Fruit fly (Drosophila melanogaster) whole organism, embryonic: ENCODE measurements around the gene SrpRbeta.

ENCODE experiments used
- ATbp ChIP-seq: fragments of 200-800 bp; sonication (Bioruptor generic); optimal IDR thresholded peaks from 2 replicates; lab custom pipeline; 2017; ENCODE audit warnings: missing biosample characterization, mild to moderate bottlenecking, missing genetic modification characterization, missing genetic modification reagents
- Bdp1 ChIP-seq: fragments of 200-800 bp; sonication (Bioruptor generic); optimal IDR thresholded peaks from 3 replicates; lab custom pipeline; 2016; ENCODE audit warnings: missing biosample characterization, missing genetic modification characterization
- CG10267 ChIP-seq: fragments of 200-800 bp; sonication (Bioruptor generic); optimal IDR thresholded peaks from 2 replicates; lab custom pipeline; 2018; ENCODE audit warnings: missing biosample characterization, mild to moderate bottlenecking, missing genetic modification characterization, moderate library complexity
- CG10959 ChIP-seq: fragments of 200-800 bp; sonication (Bioruptor generic); IDR thresholded peaks from 2 replicates; pipeline ENCODE4 v1.3.6; 2022; ENCODE audit warnings: missing biosample characterization, missing genetic modification characterization
- CG13296 ChIP-seq: fragments of 200-800 bp; sonication (Bioruptor generic); optimal IDR thresholded peaks from 3 replicates; lab custom pipeline; 2018; ENCODE audit warnings: missing biosample characterization, mild to moderate bottlenecking, missing genetic modification characterization
- CG13894 ChIP-seq: fragments of 200-800 bp; sonication (Bioruptor generic); optimal IDR thresholded peaks from 3 replicates; lab custom pipeline; 2018; ENCODE audit warnings: missing biosample characterization, mild to moderate bottlenecking, missing genetic modification characterization, moderate library complexity
- CG15011 ChIP-seq: fragments of 200-800 bp; sonication (Bioruptor generic); optimal IDR thresholded peaks from 3 replicates; lab custom pipeline; 2018; ENCODE audit warnings: missing biosample characterization, mild to moderate bottlenecking, missing genetic modification characterization
- CG15269 ChIP-seq: fragments of 200-800 bp; sonication (Bioruptor generic); optimal IDR thresholded peaks from 2 replicates; lab custom pipeline; 2018; ENCODE audit warnings: missing biosample characterization, mild to moderate bottlenecking, missing genetic modification characterization, moderate library complexity
- CG15514 ChIP-seq: fragments of 200-800 bp; sonication (Bioruptor generic); optimal IDR thresholded peaks from 3 replicates; lab custom pipeline; 2017; ENCODE audit warnings: missing biosample characterization, missing genetic modification characterization, mild to moderate bottlenecking, moderate library complexity, missing genetic modification reagents
- CG18599 ChIP-seq: fragments of 200-800 bp; sonication (Bioruptor generic); optimal IDR thresholded peaks from 3 replicates; lab custom pipeline; 2017; ENCODE audit warnings: missing biosample characterization, missing genetic modification characterization, mild to moderate bottlenecking, moderate library complexity, missing genetic modification reagents
- CG2712 ChIP-seq: fragments of 200-800 bp; optimal IDR thresholded peaks from 3 replicates; lab custom pipeline; 2019; ENCODE audit warnings: missing biosample characterization, mild to moderate bottlenecking, missing genetic modification characterization, moderate library complexity
- CG31224 ChIP-seq: fragments of 200-800 bp; sonication (Bioruptor generic); IDR thresholded peaks from 2 replicates; pipeline ENCODE4 v1.3.6; 2022; ENCODE audit warnings: missing biosample characterization, missing genetic modification characterization
- CG32532 ChIP-seq: fragments of 200-800 bp; sonication (Bioruptor generic); IDR thresholded peaks from 2 replicates; pipeline ENCODE4 v1.3.6; 2022; ENCODE audit warnings: missing biosample characterization, missing genetic modification characterization
- CG33557 ChIP-seq: fragments of 200-800 bp; sonication (Bioruptor generic); optimal IDR thresholded peaks from 2 replicates; lab custom pipeline; 2019; ENCODE audit warnings: missing biosample characterization, mild to moderate bottlenecking, missing genetic modification characterization, moderate library complexity
- CG4404 ChIP-seq: fragments of 200-800 bp; sonication (Bioruptor generic); IDR thresholded peaks from 2 replicates; pipeline ENCODE4 v1.3.6; 2022; ENCODE audit warnings: missing biosample characterization, missing genetic modification characterization
- CG5953 ChIP-seq: fragments of 200-800 bp; sonication (Bioruptor generic); IDR thresholded peaks from 2 replicates; pipeline ENCODE4 v1.3.6; 2022; ENCODE audit warnings: missing biosample characterization, missing genetic modification characterization
- CG6813 ChIP-seq: fragments of 200-800 bp; sonication (Bioruptor generic); optimal IDR thresholded peaks from 2 replicates; lab custom pipeline; 2017; ENCODE audit warnings: missing biosample characterization, missing genetic modification characterization, mild to moderate bottlenecking, moderate library complexity, missing genetic modification reagents
- CG7745 ChIP-seq: fragments of 200-800 bp; sonication (Bioruptor generic); optimal IDR thresholded peaks from 2 replicates; lab custom pipeline; 2018; ENCODE audit warnings: missing biosample characterization, mild to moderate bottlenecking, missing genetic modification characterization, moderate library complexity
- CG9932 ChIP-seq: fragments of 200-800 bp; sonication (Bioruptor generic); IDR thresholded peaks from 2 replicates; pipeline ENCODE4 v1.3.6; 2022; ENCODE audit warnings: missing biosample characterization, missing genetic modification characterization
- D19B ChIP-seq: fragments of 200-800 bp; sonication (Bioruptor generic); optimal IDR thresholded peaks from 2 replicates; lab custom pipeline; 2017; ENCODE audit warnings: missing biosample characterization, mild to moderate bottlenecking, missing genetic modification characterization
- Dbx ChIP-seq: fragments of 200-800 bp; sonication (Bioruptor generic); IDR thresholded peaks from 3 replicates; pipeline ENCODE4 v1.3.6; 2022; ENCODE audit warnings: missing biosample characterization, missing genetic modification characterization
- Dfd ChIP-seq, 2 experiments: fragments of >200 bp; optimal IDR thresholded peaks; 2 replicates each; lab custom pipeline; 2017; ENCODE audit warnings: missing biosample characterization in 2 of 2, missing genetic modification characterization in 2 of 2
- Fer1 ChIP-seq: fragments of 200-800 bp; sonication (Bioruptor generic); optimal IDR thresholded peaks from 2 replicates; lab custom pipeline; 2017; ENCODE audit warnings: missing biosample characterization, mild to moderate bottlenecking, missing genetic modification characterization
- GATAe ChIP-seq: fragments of 200-800 bp; sonication (Bioruptor generic); conservative IDR thresholded peaks from 2 replicates; pipeline ENCODE4 v1.3.6; 2022; ENCODE audit warnings: missing biosample characterization, missing genetic modification characterization
- HLH4C ChIP-seq: fragments of 200-800 bp; sonication (Bioruptor generic); IDR thresholded peaks from 3 replicates; pipeline ENCODE4 v1.3.6; 2022; ENCODE audit warnings: missing biosample characterization, missing genetic modification characterization; ENCODE audit not compliant: partially characterized antibody
- Hey ChIP-seq: fragments of 200-800 bp; sonication (Bioruptor generic); optimal IDR thresholded peaks from 3 replicates; lab custom pipeline; 2018; ENCODE audit warnings: missing biosample characterization, mild to moderate bottlenecking, missing genetic modification characterization
- Hmx ChIP-seq: fragments of 200-800 bp; sonication (Bioruptor generic); optimal IDR thresholded peaks from 2 replicates; lab custom pipeline; 2016; ENCODE audit warnings: missing biosample characterization, missing genetic modification characterization
- Nf-YC ChIP-seq: fragments of 200-800 bp; optimal IDR thresholded peaks from 3 replicates; lab custom pipeline; 2019; ENCODE audit warnings: missing biosample characterization, mild to moderate bottlenecking, missing genetic modification characterization, moderate library complexity
- Oli ChIP-seq: fragments of 200-800 bp; sonication (Bioruptor generic); optimal IDR thresholded peaks from 2 replicates; lab custom pipeline; 2018; ENCODE audit warnings: missing biosample characterization, mild to moderate bottlenecking, missing genetic modification characterization, moderate library complexity
- Pdp1 ChIP-seq, 2 experiments: fragments of 200-800 bp; sonication (Bioruptor generic); optimal IDR thresholded peaks; 3 replicates each; lab custom pipeline; 2016; ENCODE audit warnings: missing biosample characterization in 2 of 2, missing genetic modification characterization in 2 of 2, mild to moderate bottlenecking in 1 of 2, moderate library complexity in 1 of 2
- Ravus ChIP-seq: fragments of 200-800 bp; sonication (Bioruptor generic); IDR thresholded peaks from 2 replicates; pipeline ENCODE4 v1.3.6; 2022; ENCODE audit warnings: missing biosample characterization, missing genetic modification characterization
- Sox102F ChIP-seq: fragments of 200-800 bp; sonication (Bioruptor generic); optimal IDR thresholded peaks from 2 replicates; lab custom pipeline; 2018; ENCODE audit warnings: missing biosample characterization, mild to moderate bottlenecking, missing genetic modification characterization, moderate library complexity
- Usf ChIP-seq: fragments of 200-800 bp; sonication (Bioruptor generic); optimal IDR thresholded peaks from 2 replicates; lab custom pipeline; 2017; ENCODE audit warnings: missing genotype, missing biosample characterization, missing genetic modification characterization
- YL-1 ChIP-seq: fragments of 200-800 bp; sonication (Bioruptor generic); optimal IDR thresholded peaks from 3 replicates; lab custom pipeline; 2017; ENCODE audit warnings: missing biosample characterization, mild to moderate bottlenecking, missing genetic modification characterization
- abd-A ChIP-seq: fragments of 200-800 bp; sonication (Bioruptor generic); optimal IDR thresholded peaks from 3 replicates; lab custom pipeline; 2019; ENCODE audit warnings: missing biosample characterization, mild to moderate bottlenecking, missing genetic modification characterization, moderate library complexity
- dati ChIP-seq: fragments of 200-800 bp; sonication (Bioruptor generic); IDR thresholded peaks from 2 replicates; pipeline ENCODE4 v1.3.6; 2022; ENCODE audit warnings: missing biosample characterization, missing genetic modification characterization
- exex ChIP-seq: fragments of 200-800 bp; sonication (Bioruptor generic); optimal IDR thresholded peaks from 4 replicates; lab custom pipeline; 2018; ENCODE audit warnings: missing biosample characterization, mild to moderate bottlenecking, missing genetic modification characterization, moderate library complexity
- fd64A ChIP-seq: fragments of 200-800 bp; sonication (Bioruptor generic); optimal IDR thresholded peaks from 3 replicates; lab custom pipeline; 2018; ENCODE audit warnings: missing biosample characterization, mild to moderate bottlenecking, missing genetic modification characterization
- grn ChIP-seq: fragments of 200-800 bp; sonication (Bioruptor generic); optimal IDR thresholded peaks from 3 replicates; lab custom pipeline; 2017; ENCODE audit warnings: missing biosample characterization, missing genetic modification characterization
- gro ChIP-seq: fragments of 200-800 bp; sonication (Bioruptor generic); optimal IDR thresholded peaks from 2 replicates; lab custom pipeline; 2016; ENCODE audit warnings: missing biosample characterization, missing genetic modification characterization
- gt ChIP-seq: fragments of 200-800 bp; sonication (Bioruptor generic); IDR thresholded peaks from 2 replicates; pipeline ENCODE4 v1.3.6; 2022; ENCODE audit warnings: missing biosample characterization, missing genetic modification characterization
- kah ChIP-seq: fragments of 200-800 bp; sonication (Bioruptor generic); optimal IDR thresholded peaks from 2 replicates; lab custom pipeline; 2018; ENCODE audit warnings: missing biosample characterization, mild to moderate bottlenecking, missing genetic modification characterization
- lilli ChIP-seq: fragments of 200-800 bp; sonication (Bioruptor generic); optimal IDR thresholded peaks from 3 replicates; lab custom pipeline; 2016; ENCODE audit warnings: missing biosample characterization, missing genetic modification characterization
- mirr ChIP-seq: fragments of 200-800 bp; sonication (Bioruptor generic); optimal IDR thresholded peaks from 3 replicates; lab custom pipeline; 2018; ENCODE audit warnings: missing biosample characterization, mild to moderate bottlenecking, missing genetic modification characterization
- nom ChIP-seq: fragments of 200-800 bp; sonication (Bioruptor generic); optimal IDR thresholded peaks from 2 replicates; lab custom pipeline; 2017; ENCODE audit warnings: missing biosample characterization, missing genetic modification characterization, mild to moderate bottlenecking, moderate library complexity, missing genetic modification reagents
- otp ChIP-seq: fragments of 200-800 bp; sonication (Bioruptor generic); IDR thresholded peaks from 3 replicates; pipeline ENCODE4, ENCODE4 v1.3.6; 2022; ENCODE audit warnings: missing biosample characterization, missing genetic modification characterization
- sens ChIP-seq: fragments of 200-800 bp; sonication (Bioruptor generic); peaks from one replicate; lab custom pipeline; 2016; ENCODE audit warnings: missing biosample characterization, missing genetic modification characterization
- sna ChIP-seq: fragments of 200-800 bp; sonication (Bioruptor generic); IDR thresholded peaks from 2 replicates; pipeline ENCODE4 v1.3.6; 2022; ENCODE audit warnings: missing biosample characterization, missing genetic modification characterization; ENCODE audit not compliant: partially characterized antibody
- sqz ChIP-seq: fragments of 200-800 bp; sonication (Bioruptor generic); optimal IDR thresholded peaks from 3 replicates; lab custom pipeline; 2018; ENCODE audit warnings: missing biosample characterization, mild to moderate bottlenecking, missing genetic modification characterization
- vnd ChIP-seq: fragments of 200-800 bp; sonication (Bioruptor generic); IDR thresholded peaks from 3 replicates; pipeline ENCODE4 v1.3.6; 2022; ENCODE audit warnings: missing biosample characterization, missing genetic modification characterization; ENCODE audit not compliant: partially characterized antibody

SrpRbeta gene

DNA sequence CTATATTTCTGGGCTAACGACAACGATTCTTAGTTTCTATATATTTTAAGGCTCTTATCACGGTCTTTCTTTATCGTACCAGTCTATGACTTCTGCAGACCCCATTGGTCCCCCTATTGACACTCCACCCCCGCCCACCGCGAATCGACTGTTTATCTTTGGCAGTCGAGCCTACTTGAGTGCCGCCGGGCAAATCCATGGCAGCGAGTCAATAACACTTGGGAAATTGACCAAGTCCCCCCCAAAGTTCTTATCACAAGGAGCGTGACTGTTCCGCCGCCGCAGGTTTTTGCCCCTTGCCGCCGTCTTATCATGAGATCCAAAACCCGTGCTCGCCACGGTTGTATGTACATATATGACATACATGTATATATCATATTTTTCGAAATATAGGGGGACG is 20.4 kb downstream of the SrpRbeta start (continued):
- no peak for TF ChIP-seq Bdp1 (GFP tag; lab: Kevin White, UChicago)
- no peak for TF ChIP-seq CG13894
- no peak for TF ChIP-seq Oli (tag; lab: Kevin White, UChicago)
- TF ChIP-seq fd64A, result peak; percentile 4
- no peak for TF ChIP-seq CG32532
- no peak for TF ChIP-seq CG4404
- TF ChIP-seq sna, result no peak
- TF ChIP-seq CG10959 (GFP tag; lab: Robert Waterston, UW), result no peak
- 0 out of 3 replicates have a peak, but pooled peaks have one; percentile 11 for TF ChIP-seq Dbx (GFP tag; lab: Robert Waterston, UW)
- TF ChIP-seq kah (GFP tag; lab: Kevin White, UChicago), result no peak
- TF ChIP-seq D19B (GFP tag; lab: Kevin White, UChicago), result no peak
- peak; percentile 7 for TF ChIP-seq CG7745 (tag; lab: Kevin White, UChicago)
- no peak for TF ChIP-seq ATbp (GFP tag; lab: Kevin White, UChicago)
- no peak for TF ChIP-seq Sox102F (GFP tag; lab: Kevin White, UChicago)
- TF ChIP-seq otp, result peak; percentile 61; the same call in 1 of the 3 replicates
- TF ChIP-seq Usf (GFP tag; lab: Kevin White, UChicago), result no peak
- TF ChIP-seq lilli (GFP tag; lab: Kevin White, UChicago), result no peak
- TF ChIP-seq Dfd (GFP tag; optimal IDR thresholded peaks at IDR 0.05; lab: Kevin White, UChicago), result no peak
- TF ChIP-seq Ravus (GFP tag; lab: Robert Waterston, UW), result no peak
- no peak for TF ChIP-seq nom (GFP tag; lab: Kevin White, UChicago)
- TF ChIP-seq CG15011 (GFP tag; lab: Kevin White, UChicago), result no peak
- 0 out of 2 replicates have a peak, but pooled peaks have one; percentile 15 for TF ChIP-seq CG5953 (GFP tag; lab: Robert Waterston, UW)
- no peak for TF ChIP-seq CG10267
- TF ChIP-seq dati, result no peak
- TF ChIP-seq CG15269 (tag; lab: Kevin White, UChicago), result no peak
- no peak for TF ChIP-seq YL-1 (GFP tag; lab: Kevin White, UChicago)
- TF ChIP-seq HLH4C (GFP tag; lab: Robert Waterston, UW), result no peak
- TF ChIP-seq exex (tag; lab: Kevin White, UChicago), result peak; percentile 83
- no peak for TF ChIP-seq Hmx
- no peak for TF ChIP-seq CG31224
- peak; percentile 50 for TF ChIP-seq CG33557 (GFP tag; lab: Kevin White, UChicago)

DNA sequence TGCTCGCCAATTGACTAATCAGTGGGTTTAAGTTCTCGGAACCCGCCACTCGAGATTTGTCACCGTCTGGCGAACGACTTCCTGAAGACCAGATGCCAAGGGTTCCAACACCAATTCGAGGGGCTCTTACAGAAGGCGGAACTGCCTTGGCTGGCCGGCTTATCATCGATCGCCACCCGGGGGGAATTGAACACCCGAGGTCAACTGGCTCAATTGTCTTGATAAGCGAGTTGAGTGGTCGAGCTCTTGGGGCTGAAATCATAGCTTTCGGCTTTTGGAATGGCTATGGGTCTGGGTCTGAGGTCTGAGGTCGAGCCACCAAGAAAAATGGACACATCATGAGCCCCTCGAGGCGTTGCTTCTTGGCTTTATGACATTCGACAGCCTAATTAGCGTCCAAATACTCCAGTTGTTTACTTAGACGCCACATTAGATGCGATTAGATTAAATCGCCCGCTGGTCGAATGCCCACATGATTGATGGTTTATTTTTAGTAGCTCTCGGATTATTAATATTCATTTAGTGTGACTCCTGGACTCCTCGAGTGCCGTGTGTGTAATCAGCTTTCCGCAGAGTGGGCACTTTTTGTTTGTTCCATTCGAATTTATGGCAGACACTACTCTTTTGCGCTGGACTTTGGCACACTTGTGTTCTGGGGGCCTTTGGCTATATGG is 21.4 kb downstream of the SrpRbeta start:
- TF ChIP-seq vnd (GFP tag; lab: Robert Waterston, UW), result peak; percentile 56; the same call in 2 of the 3 replicates
- TF ChIP-seq CG15514 (GFP tag; lab: Kevin White, UChicago), result peak; percentile 0
- peak in 1 of 2 experiments; percentile 13 for TF ChIP-seq Pdp1 (GFP tag; optimal IDR thresholded peaks at IDR 0.05; lab: Kevin White, UChicago)
- peak; percentile 72 for TF ChIP-seq Hey
- TF ChIP-seq abd-A (tag; lab: Kevin White, UChicago), result peak; percentile 23
- peak; percentile 41 for TF ChIP-seq sens (GFP tag; lab: Kevin White, UChicago)
- peak; percentile 36 for TF ChIP-seq Fer1 (GFP tag; lab: Kevin White, UChicago)
- peak; percentile 40 for TF ChIP-seq CG6813
- TF ChIP-seq Nf-YC (tag; lab: Kevin White, UChicago), result peak; percentile 27
- no peak for TF ChIP-seq gt (GFP tag; lab: Robert Waterston, UW)
- TF ChIP-seq CG18599 (GFP tag; lab: Kevin White, UChicago), result peak; percentile 68
- TF ChIP-seq gro (GFP tag; lab: Kevin White, UChicago), result peak; percentile 60
- no peak for TF ChIP-seq sqz
- TF ChIP-seq grn, result peak; percentile 95
- 0 out of 2 replicates have a peak, but pooled peaks have one; percentile 14 for TF ChIP-seq CG9932 (GFP tag; lab: Robert Waterston, UW)
- TF ChIP-seq CG13296 (GFP tag; lab: Kevin White, UChicago), result peak; percentile 22
- TF ChIP-seq GATAe, result peak; percentile 56
- TF ChIP-seq mirr (GFP tag; lab: Kevin White, UChicago), result peak; percentile 89
- no peak for TF ChIP-seq CG2712
